Worm (Caenorhabditis elegans) whole organism, late embryonic: ENCODE results near the gene sdz-5.
"Not testable (repeated sequence)": the region's sequence is repeated elsewhere in the genome, so short reads cannot be mapped to it uniquely, and the experiment has no call there.

Source experiments
- C38D4.7 ChIP-seq: fragments of 200-800 bp; sonication (Bioruptor generic); optimal IDR thresholded peaks from 2 replicates; lab custom pipeline; 2018; ENCODE audit warnings: mild to moderate bottlenecking, missing genetic modification characterization, moderate library complexity, missing compliant biosample characterization
- K02D7.2 ChIP-seq: sonication (generic microtip); optimal IDR thresholded peaks from 2 replicates; lab custom pipeline; 2017; ENCODE audit warnings: mild to moderate bottlenecking, missing genetic modification characterization, missing compliant biosample characterization
- K09A11.1 ChIP-seq: sonication (generic microtip); optimal IDR thresholded peaks from 2 replicates; lab custom pipeline; 2017; ENCODE audit warnings: antibody characterized with exemption, mild to moderate bottlenecking, missing genetic modification characterization, missing compliant biosample characterization; ENCODE audit not compliant: insufficient read depth
- T23F11.4 ChIP-seq: fragments of 200-800 bp; sonication (Bioruptor generic); optimal IDR thresholded peaks from 2 replicates; lab custom pipeline; 2018; ENCODE audit warnings: mild to moderate bottlenecking, missing genetic modification characterization, missing compliant biosample characterization
- Y22D7AL.16 ChIP-seq: sonication (generic microtip); optimal IDR thresholded peaks from 2 replicates; lab custom pipeline; 2016; ENCODE audit warnings: missing genetic modification characterization, missing compliant biosample characterization
- ceh-19 ChIP-seq: fragments of 200-800 bp; sonication (Bioruptor generic); optimal IDR thresholded peaks from 2 replicates; lab custom pipeline; 2018; ENCODE audit warnings: mild to moderate bottlenecking, missing genetic modification characterization, missing compliant biosample characterization
- ceh-2 ChIP-seq: sonication (generic microtip); optimal IDR thresholded peaks from 2 replicates; lab custom pipeline; 2016; ENCODE audit warnings: missing genotype, missing genetic modification characterization, missing compliant biosample characterization
- ceh-24 ChIP-seq: sonication (generic microtip); optimal IDR thresholded peaks from 2 replicates; lab custom pipeline; 2016; ENCODE audit warnings: mild to moderate bottlenecking, missing genetic modification characterization, missing compliant biosample characterization
- ceh-30 ChIP-seq: fragments of 150-350 bp; optimal IDR thresholded peaks from 2 replicates; lab custom pipeline; 2014; ENCODE audit warnings: missing biosample characterization, missing genetic modification characterization
- ceh-34 ChIP-seq: sonication (generic microtip); optimal IDR thresholded peaks from 2 replicates; lab custom pipeline; 2016; ENCODE audit warnings: mild to moderate bottlenecking, missing genetic modification characterization, missing compliant biosample characterization
- ceh-45 ChIP-seq: fragments of 200-800 bp; sonication (Bioruptor generic); IDR thresholded peaks from 2 replicates; pipeline ENCODE4 v1.3.6; 2022; ENCODE audit warnings: missing genetic modification reagents, missing genetic modification characterization, missing compliant biosample characterization
- ceh-9 ChIP-seq: sonication (generic microtip); optimal IDR thresholded peaks from 2 replicates; lab custom pipeline; 2016; ENCODE audit warnings: mild to moderate bottlenecking, missing genetic modification characterization, inconsistent platforms, missing compliant biosample characterization
- che-1 ChIP-seq: sonication (generic microtip); optimal IDR thresholded peaks from 2 replicates; lab custom pipeline; 2016; ENCODE audit warnings: mild to moderate bottlenecking, missing genetic modification characterization, missing compliant biosample characterization
- dmd-4 ChIP-seq: sonication (generic microtip); optimal IDR thresholded peaks from 2 replicates; lab custom pipeline; 2016; ENCODE audit warnings: borderline replicate concordance, missing genetic modification characterization, missing compliant biosample characterization
- dve-1 ChIP-seq: sonication (generic microtip); optimal IDR thresholded peaks from 2 replicates; lab custom pipeline; 2017; ENCODE audit warnings: antibody characterized with exemption, mild to moderate bottlenecking, missing genetic modification characterization, missing compliant biosample characterization
- elt-4 ChIP-seq: sonication (generic microtip); optimal IDR thresholded peaks from 2 replicates; lab custom pipeline; 2016; ENCODE audit warnings: missing genetic modification characterization, missing compliant biosample characterization
- gmeb-2 ChIP-seq: sonication (generic microtip); optimal IDR thresholded peaks from 2 replicates; lab custom pipeline; 2016; ENCODE audit warnings: missing genetic modification characterization, inconsistent platforms, missing compliant biosample characterization
- hlh-13 ChIP-seq: fragments of 200-800 bp; sonication (Bioruptor generic); optimal IDR thresholded peaks from 2 replicates; lab custom pipeline; 2018; ENCODE audit warnings: mild to moderate bottlenecking, missing genetic modification characterization, missing compliant biosample characterization
- hlh-30 ChIP-seq: sonication (generic microtip); optimal IDR thresholded peaks from 2 replicates; lab custom pipeline; 2017; ENCODE audit warnings: antibody characterized with exemption, missing genetic modification characterization, missing compliant biosample characterization; ENCODE audit not compliant: insufficient read depth
- hlh-6 ChIP-seq: sonication (generic microtip); optimal IDR thresholded peaks from 2 replicates; lab custom pipeline; 2016; ENCODE audit warnings: missing genotype, missing genetic modification characterization, missing compliant biosample characterization
- hlh-8 ChIP-seq: sonication (generic microtip); optimal IDR thresholded peaks from 2 replicates; lab custom pipeline; 2016; ENCODE audit warnings: missing genotype, missing genetic modification characterization, missing compliant biosample characterization
- lim-6 ChIP-seq: sonication (generic microtip); optimal IDR thresholded peaks from 2 replicates; lab custom pipeline; 2016; ENCODE audit warnings: missing genetic modification characterization, missing compliant biosample characterization
- madf-2 ChIP-seq: sonication (generic microtip); optimal IDR thresholded peaks from 2 replicates; lab custom pipeline; 2017; ENCODE audit warnings: missing genetic modification characterization, missing compliant biosample characterization
- nhr-11 ChIP-seq: fragments of 150-350 bp; optimal IDR thresholded peaks from 2 replicates; lab custom pipeline; 2014; ENCODE audit warnings: missing biosample characterization, missing genetic modification characterization
- npax-4 ChIP-seq: sonication (generic microtip); optimal IDR thresholded peaks from 2 replicates; lab custom pipeline; 2016; ENCODE audit warnings: missing genetic modification characterization, missing compliant biosample characterization
- odd-2 ChIP-seq: sonication (generic microtip); optimal IDR thresholded peaks from 2 replicates; lab custom pipeline; 2017; ENCODE audit warnings: antibody characterized with exemption, mild to moderate bottlenecking, missing genetic modification characterization, missing compliant biosample characterization
- pag-3 ChIP-seq: sonication (generic microtip); optimal IDR thresholded peaks from 2 replicates; lab custom pipeline; 2016; ENCODE audit warnings: missing compliant biosample characterization, missing genetic modification characterization, borderline replicate concordance
- pax-1 ChIP-seq: fragments of 150-350 bp; optimal IDR thresholded peaks from 2 replicates; lab custom pipeline; 2014; ENCODE audit warnings: missing biosample characterization, missing genetic modification characterization
- pha-4 ChIP-seq: fragments of 150-350 bp; optimal IDR thresholded peaks from 2 replicates; lab custom pipeline; 2018; ENCODE audit warnings: missing biosample characterization, missing genetic modification reagents, missing genetic modification characterization
- pqm-1 ChIP-seq: sonication (generic microtip); optimal IDR thresholded peaks from 2 replicates; lab custom pipeline; 2016; ENCODE audit warnings: missing genetic modification characterization, missing compliant biosample characterization
- pros-1 ChIP-seq: fragments of 150-350 bp; optimal IDR thresholded peaks from 2 replicates; lab custom pipeline; 2014; ENCODE audit warnings: missing biosample characterization, missing genetic modification reagents, missing genetic modification characterization
- rnt-1 ChIP-seq: sonication (generic microtip); optimal IDR thresholded peaks from 2 replicates; lab custom pipeline; 2016; ENCODE audit warnings: missing genetic modification characterization, missing compliant biosample characterization
- sdc-2 ChIP-seq: sonication (generic microtip); optimal IDR thresholded peaks from 2 replicates; lab custom pipeline; 2016; ENCODE audit warnings: missing genotype, missing genetic modification characterization, missing compliant biosample characterization
- sox-4 ChIP-seq: sonication (generic microtip); optimal IDR thresholded peaks from 2 replicates; lab custom pipeline; 2017; ENCODE audit warnings: mild to moderate bottlenecking, missing genetic modification characterization, inconsistent platforms, missing compliant biosample characterization
- tbx-2 ChIP-seq: sonication (generic microtip); optimal IDR thresholded peaks from 2 replicates; lab custom pipeline; 2016; ENCODE audit warnings: missing genetic modification characterization, missing compliant biosample characterization
- tbx-7 ChIP-seq: sonication (generic microtip); optimal IDR thresholded peaks from 2 replicates; lab custom pipeline; 2016; ENCODE audit warnings: missing genotype, missing genetic modification characterization, missing compliant biosample characterization
- ttx-3 ChIP-seq: sonication (generic microtip); optimal IDR thresholded peaks from 2 replicates; lab custom pipeline; 2016; ENCODE audit warnings: missing genetic modification reagents, missing genetic modification characterization, missing compliant biosample characterization
- unc-42 ChIP-seq: sonication (generic microtip); optimal IDR thresholded peaks from 2 replicates; lab custom pipeline; 2016; ENCODE audit warnings: missing genotype, missing genetic modification characterization, missing compliant biosample characterization
- unc-86 ChIP-seq: sonication (generic microtip); optimal IDR thresholded peaks from 2 replicates; lab custom pipeline; 2016; ENCODE audit warnings: missing genetic modification characterization, missing compliant biosample characterization
- zip-5 ChIP-seq: sonication (generic microtip); optimal IDR thresholded peaks from 2 replicates; lab custom pipeline; 2016; ENCODE audit warnings: missing genetic modification characterization, missing compliant biosample characterization
- ztf-16 ChIP-seq: sonication (generic microtip); optimal IDR thresholded peaks from 2 replicates; lab custom pipeline; 2017; ENCODE audit warnings: missing genetic modification characterization, missing compliant biosample characterization

Gene sdz-5

DNA sequence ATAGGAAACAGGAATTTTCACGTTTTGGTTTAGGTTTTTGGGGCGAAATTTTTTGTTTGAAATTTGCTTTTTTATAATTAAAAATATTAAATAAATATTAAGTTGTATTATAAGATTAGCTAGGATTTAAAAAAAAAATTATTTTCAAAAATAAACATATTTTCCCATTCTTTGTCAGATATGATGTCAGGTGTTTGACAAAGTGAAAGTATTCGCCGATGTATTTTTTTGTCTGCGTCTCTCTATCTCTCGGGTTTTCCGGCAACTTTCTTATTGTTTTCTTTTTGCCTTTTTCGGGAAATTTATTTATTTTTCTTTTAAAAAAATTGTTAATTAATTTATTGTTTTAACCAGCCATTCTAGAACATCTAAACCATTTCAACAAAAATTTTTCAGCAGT is 21.9 kb downstream of the sdz-5 start:
- TF ChIP-seq che-1 (tag; lab: Kevin White, UChicago) (no peak), K09A11.1 (tag; lab: Kevin White, UChicago) (no peak), hlh-6 (tag; lab: Kevin White, UChicago) (no peak), unc-86 (no peak), pqm-1 (tag; lab: Kevin White, UChicago) (no peak), Y22D7AL.16 (tag; lab: Kevin White, UChicago) (no peak), nhr-11 (no peak), ceh-24 (tag; lab: Kevin White, UChicago) (no peak), lim-6 (tag; lab: Kevin White, UChicago) (no peak), tbx-7 (no peak), pax-1 (tag; lab: Kevin White, UChicago) (no peak), C38D4.7 (GFP tag; lab: Kevin White, UChicago) (no peak), elt-4 (tag; lab: Kevin White, UChicago) (no peak), hlh-8 (tag; lab: Kevin White, UChicago) (no peak), ceh-9 (tag; lab: Kevin White, UChicago) (no peak), pros-1 (tag; lab: Kevin White, UChicago) (no peak), K02D7.2 (no peak), ceh-19 (GFP tag; lab: Kevin White, UChicago) (no peak), dmd-4 (tag; lab: Kevin White, UChicago) (no peak)

DNA sequence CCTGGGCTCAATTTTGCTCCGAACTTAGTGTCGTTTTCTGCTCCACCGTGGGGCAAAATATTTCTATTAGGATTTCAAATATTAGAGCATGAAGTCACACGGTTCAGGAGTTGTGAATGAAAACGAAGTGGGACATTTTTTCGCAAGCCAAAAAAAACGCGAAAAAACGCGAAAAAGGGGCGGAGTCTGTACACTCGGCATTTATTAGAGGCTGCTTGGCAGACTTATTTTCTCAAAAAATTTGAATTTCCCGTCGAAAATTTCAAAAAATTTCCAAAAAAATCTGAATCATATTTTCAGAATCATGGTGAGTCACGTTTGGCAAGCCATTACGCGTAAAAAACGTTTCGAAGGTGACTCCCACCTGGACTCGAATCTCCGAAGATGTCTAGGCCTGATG is 24.0 kb downstream of the sdz-5 start, which contains the start of gene B0454.6:
Gene B0454.6 (plus strand): TSS at position 301 of the 400 bp plus-strand sequence.
- not testable (repeated sequence) for TF ChIP-seq ttx-3 (tag; lab: Kevin White, UChicago); T23F11.4 (GFP tag; lab: Kevin White, UChicago); K02D7.2

DNA sequence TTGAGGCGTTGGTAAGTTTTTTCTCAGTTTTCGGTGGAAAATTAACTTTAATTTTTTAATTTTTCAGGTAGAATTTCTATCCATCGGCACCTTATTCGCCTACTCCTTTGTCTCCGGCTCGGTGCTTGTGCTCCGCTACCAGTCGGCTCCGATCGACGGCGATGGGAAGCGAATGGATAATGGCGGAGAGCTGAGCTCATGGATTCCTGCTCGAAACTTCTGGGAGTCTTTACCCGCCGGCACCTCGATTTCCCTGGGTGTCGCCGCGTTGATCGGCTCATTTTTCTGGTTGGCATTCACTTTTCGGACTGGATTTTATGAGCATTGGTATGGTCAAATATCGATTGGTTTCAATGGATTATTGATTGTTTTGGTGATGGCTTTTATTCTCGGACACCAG is 26.4 kb downstream of the sdz-5 start:
- TF ChIP-seq sdc-2 = no peak
- TF ChIP-seq hlh-30 (tag; lab: Kevin White, UChicago) = no peak
- TF ChIP-seq ttx-3 (tag; lab: Kevin White, UChicago) = no peak
- TF ChIP-seq elt-4 (tag; lab: Kevin White, UChicago) = no peak

DNA sequence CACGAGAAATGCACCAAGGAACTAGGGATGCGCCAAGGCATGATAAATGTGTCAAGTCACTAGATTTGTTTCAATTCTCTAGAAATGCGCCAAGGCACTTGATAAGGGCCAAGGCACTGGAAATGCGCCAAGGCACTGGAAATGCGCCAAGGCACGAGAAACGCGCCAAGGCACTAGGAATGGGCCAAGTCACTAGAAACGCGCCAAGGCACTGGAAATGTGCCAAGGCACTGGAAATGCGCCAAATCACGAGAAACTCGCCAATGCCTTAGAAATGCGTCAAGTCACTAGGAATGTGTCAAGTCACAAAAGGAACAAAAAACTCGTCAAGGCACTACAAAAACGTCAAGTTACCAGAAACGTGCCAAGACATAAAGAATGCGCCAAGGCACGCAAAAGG is 27.8 kb downstream of the sdz-5 start:
- TF ChIP-seq ceh-2 (tag; lab: Kevin White, UChicago) = peak; percentile 15
- no peak for TF ChIP-seq ceh-34 (tag; lab: Kevin White, UChicago)

DNA sequence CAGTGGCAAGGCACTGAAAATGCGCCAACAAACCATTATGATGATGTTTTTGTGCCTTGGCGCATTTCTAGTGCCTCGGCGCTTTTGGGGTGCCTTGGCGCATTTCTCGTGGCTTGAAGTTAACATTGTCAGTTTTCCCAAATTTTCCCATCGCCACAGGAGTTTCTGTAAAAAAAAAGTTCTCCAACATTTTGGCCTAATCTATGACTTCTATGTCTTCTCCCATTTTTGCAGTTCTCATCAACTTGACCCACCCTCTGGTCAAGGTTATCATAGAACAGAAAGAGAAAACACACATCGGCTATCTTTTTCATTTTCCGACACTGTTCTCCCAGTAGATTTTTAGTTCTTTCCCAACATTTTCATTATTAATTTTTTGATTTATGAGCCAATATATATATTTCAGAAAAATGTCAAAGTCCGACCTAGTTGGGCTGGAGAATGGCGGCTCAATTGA is 30.0 kb downstream of the sdz-5 start, which contains the start of the genes B0454.26 and B0454.5:
Gene B0454.26 (minus strand): TSS at position 101 of the 457 bp plus-strand sequence.
Gene B0454.5 (plus strand): TSS at position 407 of the 457 bp plus-strand sequence.
- TF ChIP-seq ceh-45 = no peak
- no peak for TF ChIP-seq K09A11.1 (tag; lab: Kevin White, UChicago)
- no peak for TF ChIP-seq pros-1 (tag; lab: Kevin White, UChicago)
- no peak for TF ChIP-seq pha-4 (tag; lab: Kevin White, UChicago)
- no peak for TF ChIP-seq che-1 (tag; lab: Kevin White, UChicago)
- TF ChIP-seq tbx-2 = no peak
- no peak for TF ChIP-seq pag-3 (tag; lab: Kevin White, UChicago)
- no peak for TF ChIP-seq dmd-4 (tag; lab: Kevin White, UChicago)
- no peak for TF ChIP-seq hlh-13

DNA sequence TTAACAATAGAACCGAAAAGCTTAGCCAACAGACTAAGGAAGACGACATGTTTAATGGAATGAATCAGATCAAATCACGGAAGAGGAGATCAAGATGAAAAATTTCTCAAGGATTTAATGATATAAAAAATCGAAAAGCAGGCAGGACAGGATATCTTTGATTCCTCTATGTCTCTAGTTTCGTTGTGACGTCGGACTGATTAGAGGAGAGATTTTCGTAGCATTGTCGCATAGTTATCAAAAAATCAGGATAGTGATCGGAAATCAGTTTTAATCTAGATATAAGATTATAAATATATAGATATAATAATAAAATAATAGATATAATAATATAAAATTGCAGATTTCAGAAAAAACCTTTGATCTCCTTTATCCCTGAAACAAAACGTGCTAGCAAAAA is 34.9 kb downstream of the sdz-5 start, which contains the start of gene B0454.8:
Gene B0454.8 (minus strand): TSS at position 101 of the 400 bp plus-strand sequence.
- TF ChIP-seq ceh-9 (tag; lab: Kevin White, UChicago) = no peak
- TF ChIP-seq npax-4 (tag; lab: Kevin White, UChicago) = no peak
- no peak for TF ChIP-seq odd-2
- TF ChIP-seq lim-6 (tag; lab: Kevin White, UChicago) = no peak
- TF ChIP-seq ttx-3 (tag; lab: Kevin White, UChicago) = no peak
- no peak for TF ChIP-seq ceh-30 (tag; lab: Kevin White, UChicago)
- TF ChIP-seq unc-42 (tag; lab: Kevin White, UChicago) = no peak
- no peak for TF ChIP-seq dmd-4 (tag; lab: Kevin White, UChicago)
- no peak for TF ChIP-seq sox-4 (tag; lab: Kevin White, UChicago)
- no peak for TF ChIP-seq rnt-1 (tag; lab: Kevin White, UChicago)
- no peak for TF ChIP-seq C38D4.7 (GFP tag; lab: Kevin White, UChicago)
- TF ChIP-seq ceh-19 (GFP tag; lab: Kevin White, UChicago) = no peak
- no peak for TF ChIP-seq gmeb-2 (tag; lab: Kevin White, UChicago)
- no peak for TF ChIP-seq T23F11.4 (GFP tag; lab: Kevin White, UChicago)
- no peak for TF ChIP-seq dve-1 (tag; lab: Kevin White, UChicago)
- no peak for TF ChIP-seq zip-5 (tag; lab: Kevin White, UChicago)
- TF ChIP-seq madf-2 = no peak
- TF ChIP-seq ztf-16 = no peak
